Worm (Caenorhabditis elegans) whole organism, mixed stage, embryonic: ENCODE measurements around the gene F59F5.7.

Source experiments
- blmp-1 ChIP-seq: fragments of 150-350 bp; optimal IDR thresholded peaks from 2 replicates; lab custom pipeline; 2014; ENCODE audit warnings: missing biosample characterization, missing genetic modification characterization
- lin-13 ChIP-seq: fragments of 150-350 bp; optimal IDR thresholded peaks from 2 replicates; lab custom pipeline; 2014; ENCODE audit warnings: missing biosample characterization, missing genetic modification characterization
- mab-5 ChIP-seq: fragments of 150-350 bp; optimal IDR thresholded peaks from 2 replicates; lab custom pipeline; 2014; ENCODE audit warnings: missing biosample characterization, missing genetic modification characterization
- mep-1 ChIP-seq: fragments of 150-350 bp; optimal IDR thresholded peaks from 2 replicates; lab custom pipeline; 2017; ENCODE audit warnings: missing biosample characterization, missing genetic modification reagents, missing genetic modification characterization, inconsistent platforms
- nhr-2 ChIP-seq: fragments of 150-350 bp; optimal IDR thresholded peaks from 2 replicates; lab custom pipeline; 2014; ENCODE audit warnings: missing biosample characterization, missing genetic modification characterization
- nhr-76 ChIP-seq: sonication (generic microtip); optimal IDR thresholded peaks from 2 replicates; lab custom pipeline; 2017; ENCODE audit warnings: missing biosample characterization, missing genetic modification characterization
- unc-39 ChIP-seq: fragments of 150-350 bp; optimal IDR thresholded peaks from 2 replicates; lab custom pipeline; 2014; ENCODE audit warnings: missing biosample characterization, missing genetic modification characterization
- unc-62 ChIP-seq: fragments of 150-350 bp; optimal IDR thresholded peaks from 2 replicates; lab custom pipeline; 2014; ENCODE audit warnings: missing biosample characterization, missing genetic modification reagents, missing genetic modification characterization

ce11 chrX:10591208-10591782 is 32.0 kb downstream of the F59F5.7 start:
- TF ChIP-seq unc-62 (peak; percentile 45), nhr-76 (tag; lab: Kevin White, UChicago) (no peak), mab-5 (tag; lab: Kevin White, UChicago) (no peak), lin-13 (tag; lab: Kevin White, UChicago) (no peak), nhr-2 (tag; lab: Kevin White, UChicago) (no peak), unc-39 (tag; lab: Kevin White, UChicago) (no peak), mep-1 (no peak), blmp-1 (tag; lab: Kevin White, UChicago) (no peak)
